Fruit fly (Drosophila melanogaster) whole organism, embryonic: ENCODE data around the gene Tmhs.

Experiments
- CG15514 ChIP-seq: fragments of 200-800 bp; sonication (Bioruptor generic); optimal IDR thresholded peaks from 3 replicates; lab custom pipeline; 2017; ENCODE audit warnings: missing biosample characterization, missing genetic modification characterization, mild to moderate bottlenecking, moderate library complexity, missing genetic modification reagents
- CG9876 ChIP-seq: fragments of 200-800 bp; sonication (Bioruptor generic); optimal IDR thresholded peaks from 2 replicates; lab custom pipeline; 2016; ENCODE audit warnings: missing biosample characterization, missing genetic modification characterization
- NC2α ChIP-seq: fragments of 200-800 bp; sonication (Bioruptor generic); optimal IDR thresholded peaks from 2 replicates; lab custom pipeline; 2016; ENCODE audit warnings: missing biosample characterization, missing genetic modification characterization
- en ChIP-seq: fragments of 200-800 bp; sonication (Bioruptor generic); optimal IDR thresholded peaks from 2 replicates; lab custom pipeline; 2016; ENCODE audit warnings: missing biosample characterization, missing genetic modification characterization
- pan ChIP-seq, 4 experiments: fragments of >200 bp in 3 of 4; fragments of 200-800 bp in 1 of 4; sonication (Bioruptor generic) in 1 of 4; optimal IDR thresholded peaks in 3 of 4; IDR thresholded peaks in 1 of 4; 2 replicates each; pipeline versions ENCODE4 v1.3.6 to Lab custom; 2017 to 2022; ENCODE audit warnings: missing biosample characterization in 2 of 4, missing genetic modification characterization in 2 of 4, mixed read lengths in 1 of 4
- psq ChIP-seq: fragments of 200-800 bp; sonication (Bioruptor generic); optimal IDR thresholded peaks from 2 replicates; lab custom pipeline; 2017; ENCODE audit warnings: missing biosample characterization, missing genetic modification characterization

dm6 chr3L:1861400-1861793 lies 24.1 kb upstream of the Tmhs start:
- no peak for TF ChIP-seq psq (GFP tag; lab: Kevin White, UChicago)
- TF ChIP-seq CG9876 (GFP tag; lab: Kevin White, UChicago) = no peak
- TF ChIP-seq en = no peak
- TF ChIP-seq CG15514 = no peak
- no peak for TF ChIP-seq NC2α
- TF ChIP-seq pan (optimal IDR thresholded peaks at IDR 0.05; lab: Kevin White, UChicago) = no peak
- TF ChIP-seq pan (GFP tag; optimal IDR thresholded peaks at IDR 0.05 in 1 of 2, IDR thresholded peaks at IDR 0.05 in 1 of 2) = no peak
